Fruit fly (Drosophila melanogaster) whole organism, embryonic: ENCODE results near the gene CG14613.

Source experiments
- Atf-2 ChIP-seq: fragments of 200-800 bp; sonication (Bioruptor generic); optimal IDR thresholded peaks from 2 replicates; lab custom pipeline; 2016; ENCODE audit warnings: missing biosample characterization, missing genetic modification characterization
- Atf6 ChIP-seq: fragments of 200-800 bp; sonication (Bioruptor generic); IDR thresholded peaks from 2 replicates; pipeline ENCODE4 v1.3.6; 2022; ENCODE audit warnings: missing biosample characterization, missing genetic modification characterization
- B-H2 ChIP-seq: fragments of 200-800 bp; sonication (Bioruptor generic); optimal IDR thresholded peaks from 2 replicates; lab custom pipeline; 2018; ENCODE audit warnings: missing biosample characterization, mild to moderate bottlenecking, missing genetic modification characterization
- Blimp-1 ChIP-seq: fragments of 200-800 bp; sonication (Bioruptor generic); optimal IDR thresholded peaks from 3 replicates; lab custom pipeline; 2018; ENCODE audit warnings: missing biosample characterization, missing genetic modification characterization, mild to moderate bottlenecking, moderate library complexity, missing genetic modification reagents
- CG10209 ChIP-seq: fragments of 200-800 bp; sonication (Bioruptor generic); optimal IDR thresholded peaks from 3 replicates; lab custom pipeline; 2017; ENCODE audit warnings: missing biosample characterization, mild to moderate bottlenecking, missing genetic modification characterization, missing genetic modification reagents
- CG10979 ChIP-seq: fragments of 200-800 bp; sonication (Bioruptor generic); optimal IDR thresholded peaks from 2 replicates; lab custom pipeline; 2018; ENCODE audit warnings: missing biosample characterization, mild to moderate bottlenecking, missing genetic modification characterization, moderate library complexity
- CG11695 ChIP-seq: fragments of 200-800 bp; sonication (Bioruptor generic); IDR thresholded peaks from 3 replicates; pipeline ENCODE4 v1.3.6; 2022; ENCODE audit warnings: missing biosample characterization, missing genetic modification characterization
- CG11696 ChIP-seq: fragments of 200-800 bp; sonication (Bioruptor generic); IDR thresholded peaks from 2 replicates; pipeline ENCODE4 v1.3.6; 2022; ENCODE audit warnings: missing biosample characterization, missing genetic modification characterization
- CG12391 ChIP-seq: fragments of 200-800 bp; sonication (Bioruptor generic); optimal IDR thresholded peaks from 3 replicates; lab custom pipeline; 2018; ENCODE audit warnings: missing biosample characterization, mild to moderate bottlenecking, missing genetic modification characterization, moderate library complexity
- CG13296 ChIP-seq: fragments of 200-800 bp; sonication (Bioruptor generic); optimal IDR thresholded peaks from 3 replicates; lab custom pipeline; 2018; ENCODE audit warnings: missing biosample characterization, mild to moderate bottlenecking, missing genetic modification characterization
- CG14014 ChIP-seq: fragments of 200-800 bp; sonication (Bioruptor generic); IDR thresholded peaks from 2 replicates; pipeline ENCODE4 v1.3.6; 2022; ENCODE audit warnings: missing biosample characterization, missing genetic modification characterization
- CG14050 ChIP-seq: fragments of 200-800 bp; sonication (Bioruptor generic); IDR thresholded peaks from 3 replicates; pipeline ENCODE4 v1.3.6; 2022; ENCODE audit warnings: missing biosample characterization, missing genetic modification characterization
- CG14710 ChIP-seq: fragments of 200-800 bp; sonication (Bioruptor generic); optimal IDR thresholded peaks from 3 replicates; lab custom pipeline; 2019; ENCODE audit warnings: missing biosample characterization, mild to moderate bottlenecking, missing genetic modification characterization, moderate library complexity
- CG14860 ChIP-seq: fragments of 200-800 bp; sonication (Bioruptor generic); IDR thresholded peaks from 3 replicates; pipeline ENCODE4 v1.3.6; 2022; ENCODE audit warnings: missing biosample characterization, missing genetic modification characterization; ENCODE audit not compliant: partially characterized antibody
- CG1529 ChIP-seq: fragments of 200-800 bp; sonication (Bioruptor generic); optimal IDR thresholded peaks from 3 replicates; lab custom pipeline; 2018; ENCODE audit warnings: missing biosample characterization, missing genetic modification characterization
- CG15601 ChIP-seq: fragments of 200-800 bp; sonication (Bioruptor generic); optimal IDR thresholded peaks from 3 replicates; lab custom pipeline; 2019; ENCODE audit warnings: missing biosample characterization, mild to moderate bottlenecking, missing genetic modification characterization, moderate library complexity
- CG16779 ChIP-seq: fragments of 200-800 bp; sonication (Bioruptor generic); IDR thresholded peaks from 2 replicates; pipeline ENCODE4 v1.3.6; 2022; ENCODE audit warnings: missing biosample characterization, missing genetic modification characterization
- CG17361 ChIP-seq: fragments of 200-800 bp; sonication (Bioruptor generic); IDR thresholded peaks from 3 replicates; pipeline ENCODE4 v1.3.6; 2022; ENCODE audit warnings: missing biosample characterization, missing genetic modification characterization
- CG17912 ChIP-seq: fragments of 200-800 bp; sonication (Bioruptor generic); optimal IDR thresholded peaks from 2 replicates; lab custom pipeline; 2018; ENCODE audit warnings: missing biosample characterization, mild to moderate bottlenecking, missing genetic modification characterization
- CG18011 ChIP-seq: fragments of 200-800 bp; sonication (Bioruptor generic); optimal IDR thresholded peaks from 2 replicates; lab custom pipeline; 2017; ENCODE audit warnings: missing biosample characterization, missing genetic modification characterization, mild to moderate bottlenecking, moderate library complexity, missing genotype
- CG18619 ChIP-seq: fragments of 200-800 bp; sonication (Bioruptor generic); optimal IDR thresholded peaks from 3 replicates; lab custom pipeline; 2017; ENCODE audit warnings: missing biosample characterization, mild to moderate bottlenecking, missing genetic modification characterization
- CG3847 ChIP-seq: fragments of 200-800 bp; sonication (Bioruptor generic); IDR thresholded peaks from 2 replicates; pipeline ENCODE4 v1.3.6; 2022; ENCODE audit warnings: missing biosample characterization, missing genetic modification characterization
- CG42726 ChIP-seq: fragments of 200-800 bp; sonication (Bioruptor generic); IDR thresholded peaks from 2 replicates; pipeline ENCODE4 v1.3.6; 2022; ENCODE audit warnings: missing biosample characterization, missing genetic modification characterization; ENCODE audit not compliant: partially characterized antibody
- CG4328 ChIP-seq: fragments of 200-800 bp; sonication (Bioruptor generic); optimal IDR thresholded peaks from 3 replicates; lab custom pipeline; 2017; ENCODE audit warnings: missing biosample characterization, missing genetic modification reagents, missing genetic modification characterization
- CG7357 ChIP-seq: fragments of 200-800 bp; sonication (Bioruptor generic); IDR thresholded peaks from 3 replicates; pipeline ENCODE4 v1.3.6; 2022; ENCODE audit warnings: missing biosample characterization, missing genetic modification characterization
- CG7556 ChIP-seq: fragments of 200-800 bp; sonication (Bioruptor generic); optimal IDR thresholded peaks from 2 replicates; lab custom pipeline; 2017; ENCODE audit warnings: missing biosample characterization, mild to moderate bottlenecking, missing genetic modification characterization
- CG7963 ChIP-seq: fragments of 200-800 bp; sonication (Bioruptor generic); IDR thresholded peaks from 3 replicates; pipeline ENCODE4 v1.3.6; 2022; ENCODE audit warnings: missing biosample characterization, missing genetic modification characterization; ENCODE audit not compliant: partially characterized antibody
- CG8765 ChIP-seq: fragments of 200-800 bp; sonication (Bioruptor generic); IDR thresholded peaks from 2 replicates; pipeline ENCODE4 v1.3.6; 2022; ENCODE audit warnings: missing biosample characterization, missing genetic modification characterization
- CoRest ChIP-seq: fragments of 200-800 bp; sonication (Bioruptor generic); optimal IDR thresholded peaks from 3 replicates; lab custom pipeline; 2018; ENCODE audit warnings: missing biosample characterization, mild to moderate bottlenecking, missing genetic modification characterization, moderate library complexity
- Dek ChIP-seq: fragments of 200-800 bp; sonication (Bioruptor generic); optimal IDR thresholded peaks from 3 replicates; lab custom pipeline; 2019; ENCODE audit warnings: missing biosample characterization, mild to moderate bottlenecking, missing genetic modification characterization, moderate library complexity
- Dfd ChIP-seq, 2 experiments: fragments of >200 bp; optimal IDR thresholded peaks; 2 replicates each; lab custom pipeline; 2017; ENCODE audit warnings: missing biosample characterization in 2 of 2, missing genetic modification characterization in 2 of 2
- MBD-R2 ChIP-seq: fragments of 200-800 bp; sonication (Bioruptor generic); IDR thresholded peaks from 2 replicates; pipeline ENCODE4 v1.3.6; 2022; ENCODE audit warnings: missing biosample characterization, missing genetic modification characterization
- Myb ChIP-seq: fragments of 200-800 bp; sonication (Bioruptor generic); optimal IDR thresholded peaks from 2 replicates; lab custom pipeline; 2016; ENCODE audit warnings: missing biosample characterization, missing genetic modification characterization
- NK7.1 ChIP-seq: fragments of 200-800 bp; sonication (Bioruptor generic); optimal IDR thresholded peaks from 3 replicates; lab custom pipeline; 2016; ENCODE audit warnings: missing biosample characterization, missing genetic modification characterization
- Ptx1 ChIP-seq: fragments of 200-800 bp; sonication (Bioruptor generic); IDR thresholded peaks from 2 replicates; pipeline ENCODE4 v1.3.6; 2022; ENCODE audit warnings: missing biosample characterization, missing genetic modification characterization
- Ravus ChIP-seq: fragments of 200-800 bp; sonication (Bioruptor generic); IDR thresholded peaks from 2 replicates; pipeline ENCODE4 v1.3.6; 2022; ENCODE audit warnings: missing biosample characterization, missing genetic modification characterization
- ac ChIP-seq: fragments of 200-800 bp; sonication (Bioruptor generic); optimal IDR thresholded peaks from 3 replicates; lab custom pipeline; 2017; ENCODE audit warnings: missing biosample characterization, mild to moderate bottlenecking, missing genetic modification characterization
- chn ChIP-seq: fragments of 200-800 bp; sonication (Bioruptor generic); optimal IDR thresholded peaks from 2 replicates; lab custom pipeline; 2016; ENCODE audit warnings: missing biosample characterization, missing genetic modification characterization
- gem ChIP-seq: fragments of 200-800 bp; sonication (Bioruptor generic); optimal IDR thresholded peaks from 2 replicates; lab custom pipeline; 2019; ENCODE audit warnings: missing biosample characterization, mild to moderate bottlenecking, missing genetic modification characterization, moderate library complexity
- lilli ChIP-seq: fragments of 200-800 bp; sonication (Bioruptor generic); optimal IDR thresholded peaks from 3 replicates; lab custom pipeline; 2016; ENCODE audit warnings: missing biosample characterization, missing genetic modification characterization
- nerfin-1 ChIP-seq: fragments of 200-800 bp; sonication (Bioruptor generic); optimal IDR thresholded peaks from 3 replicates; lab custom pipeline; 2019; ENCODE audit warnings: missing biosample characterization, mild to moderate bottlenecking, missing genetic modification characterization, moderate library complexity
- prd ChIP-seq, 3 experiments: fragments of >200 bp in 2 of 3; fragments of 200-800 bp in 1 of 3; sonication (Bioruptor generic) in 1 of 3; optimal IDR thresholded peaks in 2 of 3; IDR thresholded peaks in 1 of 3; 2 replicates in 2 of 3; 3 replicates in 1 of 3; pipeline versions ENCODE4 v1.3.6 to Lab custom; 2017 to 2022; ENCODE audit warnings: missing biosample characterization in 1 of 3, missing genetic modification characterization in 1 of 3
- scrt ChIP-seq: fragments of 200-800 bp; sonication (Bioruptor generic); optimal IDR thresholded peaks from 2 replicates; lab custom pipeline; 2018; ENCODE audit warnings: missing biosample characterization, mild to moderate bottlenecking, missing genetic modification characterization, moderate library complexity
- sna ChIP-seq: fragments of 200-800 bp; sonication (Bioruptor generic); IDR thresholded peaks from 2 replicates; pipeline ENCODE4 v1.3.6; 2022; ENCODE audit warnings: missing biosample characterization, missing genetic modification characterization; ENCODE audit not compliant: partially characterized antibody
- unpg ChIP-seq: fragments of 200-800 bp; sonication (Bioruptor generic); optimal IDR thresholded peaks from 3 replicates; lab custom pipeline; 2018; ENCODE audit warnings: missing biosample characterization, mild to moderate bottlenecking, missing genetic modification characterization, moderate library complexity
- vvl ChIP-seq: fragments of 200-800 bp; sonication (Bioruptor generic); IDR thresholded peaks from 2 replicates; pipeline ENCODE4 v1.3.6; 2022; ENCODE audit warnings: missing biosample characterization, missing genetic modification characterization
- wdn ChIP-seq: fragments of 200-800 bp; sonication (Bioruptor generic); IDR thresholded peaks from 2 replicates; pipeline ENCODE4 v1.3.6; 2022; ENCODE audit warnings: missing biosample characterization, missing genetic modification characterization

Gene CG14613

DNA sequence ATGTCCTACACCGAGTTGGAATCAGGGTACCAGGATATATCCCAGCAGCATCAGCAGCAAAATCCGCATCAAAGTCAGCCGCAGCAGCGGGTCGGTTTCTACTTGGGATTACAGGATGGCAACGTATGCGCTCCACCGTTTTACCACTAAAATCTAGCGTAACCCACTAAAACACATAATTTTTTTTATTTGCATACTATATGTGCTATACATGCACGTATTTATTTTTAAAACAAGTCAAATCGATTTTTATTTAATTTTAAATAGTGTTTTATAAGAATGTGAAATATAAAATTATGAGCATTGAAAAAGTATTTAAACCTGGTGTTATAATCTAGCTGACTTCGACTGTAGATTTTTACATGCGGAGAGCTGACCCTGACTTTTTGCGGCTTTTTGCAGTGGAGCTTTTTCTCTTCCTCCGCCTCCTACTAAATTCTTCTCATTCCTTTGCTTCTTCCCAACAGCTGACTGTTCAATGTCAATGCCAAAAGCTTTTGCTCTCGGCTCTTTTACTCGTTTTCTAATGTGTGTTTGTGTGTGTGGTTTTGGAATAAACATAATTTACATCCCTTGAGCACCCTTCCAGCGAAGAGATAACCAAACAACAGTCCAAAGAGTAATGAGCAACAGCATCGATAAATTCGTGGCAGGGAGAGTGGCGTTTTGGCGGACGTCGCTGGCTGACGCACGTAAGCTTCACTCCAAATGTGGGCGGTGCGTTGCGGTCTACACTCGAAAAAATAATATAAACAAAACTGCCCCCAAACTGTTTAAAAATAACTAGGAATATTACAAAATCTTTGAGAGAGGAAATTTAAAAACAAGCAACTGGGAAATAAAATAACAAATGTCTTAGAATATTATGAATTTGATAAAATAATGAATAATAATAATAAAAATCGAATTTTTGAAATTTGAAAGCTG lies 16.1 kb upstream of the CG14613 start (continued):
- TF ChIP-seq NK7.1 (GFP tag; lab: Kevin White, UChicago) (no peak), CG11695 (GFP tag; lab: Robert Waterston, UW) (peak; percentile 60; the same call in 2 of the 3 replicates), Dfd (GFP tag; optimal IDR thresholded peaks at IDR 0.05; lab: Kevin White, UChicago) (no peak), CG7556 (no peak), CG14014 (GFP tag; lab: Robert Waterston, UW) (peak; percentile 51; the same call in 1 of the 2 replicates), CG1529 (no peak), CG18011 (GFP tag; lab: Kevin White, UChicago) (peak; percentile 0), CoRest (peak; percentile 24), CG14710 (tag; lab: Kevin White, UChicago) (peak; percentile 23), CG18619 (GFP tag; lab: Kevin White, UChicago) (peak; percentile 34), wdn (no peak), CG15601 (no peak), CG4328 (GFP tag; lab: Kevin White, UChicago) (no peak), Ravus (GFP tag; lab: Robert Waterston, UW) (peak; percentile 20; the same call in 1 of the 2 replicates), Dek (tag; lab: Kevin White, UChicago) (peak; percentile 43), Blimp-1 (peak; percentile 33), Atf-2 (GFP tag; lab: Kevin White, UChicago) (no peak), CG14050 (GFP tag; lab: Robert Waterston, UW) (no peak), MBD-R2 (GFP tag; lab: Robert Waterston, UW) (peak; percentile 41; the same call in 1 of the 2 replicates), Myb (GFP tag; lab: Kevin White, UChicago) (peak; percentile 1), CG13296 (no peak), CG7963 (GFP tag; lab: Robert Waterston, UW) (no peak), gem (tag; lab: Kevin White, UChicago) (peak; percentile 70), chn (no peak), CG14860 (GFP tag; lab: Robert Waterston, UW) (no peak), unpg (GFP tag; lab: Kevin White, UChicago) (peak; percentile 52), B-H2 (GFP tag; lab: Kevin White, UChicago) (no peak), CG17912 (GFP tag; lab: Kevin White, UChicago) (no peak), CG16779 (GFP tag; lab: Robert Waterston, UW) (no peak), CG17361 (GFP tag; lab: Robert Waterston, UW) (peak; percentile 44; the same call in 2 of the 3 replicates), CG8765 (GFP tag; lab: Robert Waterston, UW) (no peak), Ptx1 (GFP tag; lab: Robert Waterston, UW) (peak; percentile 68), lilli (GFP tag; lab: Kevin White, UChicago) (peak; percentile 1), scrt (peak; percentile 44), prd (optimal IDR thresholded peaks at IDR 0.05; lab: Kevin White, UChicago) (no peak), prd (GFP tag; IDR thresholded peaks at IDR 0.05; lab: Robert Waterston, UW) (peak; percentile 63), CG12391 (tag; lab: Kevin White, UChicago) (peak; percentile 18), Atf6 (GFP tag; lab: Robert Waterston, UW) (peak; percentile 22; the same call in 1 of the 2 replicates), CG10979 (tag; lab: Kevin White, UChicago) (peak; percentile 49), CG10209 (peak; percentile 47), ac (GFP tag; lab: Kevin White, UChicago) (no peak), CG7357 (GFP tag; lab: Robert Waterston, UW) (peak; percentile 24; the same call in 1 of the 3 replicates), CG3847 (GFP tag; lab: Robert Waterston, UW) (peak; percentile 56), sna (GFP tag; lab: Robert Waterston, UW) (no peak), nerfin-1 (tag; lab: Kevin White, UChicago) (peak; percentile 51), CG11696 (GFP tag; lab: Robert Waterston, UW) (peak; percentile 74), vvl (peak; percentile 56; the same call in 1 of the 2 replicates), CG42726 (GFP tag; lab: Robert Waterston, UW) (no peak)
